Fruit fly (Drosophila melanogaster) whole organism, embryonic: ENCODE results near the gene CG3566.

Experiments used
- Adf1 ChIP-seq: fragments of 200-800 bp; sonication (Bioruptor generic); IDR thresholded peaks from 2 replicates; pipeline ENCODE4 v1.3.6; 2022; ENCODE audit warnings: missing biosample characterization, missing genetic modification characterization
- B-H1 ChIP-seq: fragments of 200-800 bp; sonication (Bioruptor generic); IDR thresholded peaks from 3 replicates; pipeline ENCODE4 v1.3.6; 2022; ENCODE audit warnings: missing biosample characterization, missing genetic modification characterization
- CG10366 ChIP-seq: fragments of 200-800 bp; sonication (Bioruptor generic); IDR thresholded peaks from 2 replicates; pipeline ENCODE4 v1.3.6; 2022; ENCODE audit warnings: missing biosample characterization, missing genetic modification characterization
- CG10565 ChIP-seq: fragments of 200-800 bp; sonication (Bioruptor generic); optimal IDR thresholded peaks from 3 replicates; lab custom pipeline; 2016; ENCODE audit warnings: missing biosample characterization, mild to moderate bottlenecking, missing genetic modification characterization
- CG10979 ChIP-seq: fragments of 200-800 bp; sonication (Bioruptor generic); optimal IDR thresholded peaks from 2 replicates; lab custom pipeline; 2018; ENCODE audit warnings: missing biosample characterization, mild to moderate bottlenecking, missing genetic modification characterization, moderate library complexity
- CG11093 ChIP-seq: fragments of 200-800 bp; sonication (Bioruptor generic); IDR thresholded peaks from 3 replicates; pipeline ENCODE4 v1.3.6; 2022; ENCODE audit warnings: missing biosample characterization, missing genetic modification characterization
- CG13123 ChIP-seq: fragments of 200-800 bp; sonication (Bioruptor generic); optimal IDR thresholded peaks from 2 replicates; lab custom pipeline; 2016; ENCODE audit warnings: missing biosample characterization, missing genetic modification characterization
- CG15479 ChIP-seq: fragments of 200-800 bp; sonication (Bioruptor generic); optimal IDR thresholded peaks from 3 replicates; lab custom pipeline; 2019; ENCODE audit warnings: missing biosample characterization, mild to moderate bottlenecking, missing genetic modification characterization, moderate library complexity
- CG17359 ChIP-seq: fragments of 200-800 bp; sonication (Bioruptor generic); optimal IDR thresholded peaks from 3 replicates; lab custom pipeline; 2018; ENCODE audit warnings: missing biosample characterization, mild to moderate bottlenecking, missing genetic modification characterization, moderate library complexity
- CG17802 ChIP-seq: fragments of 200-800 bp; sonication (Bioruptor generic); optimal IDR thresholded peaks from 2 replicates; lab custom pipeline; 2018; ENCODE audit warnings: missing biosample characterization, mild to moderate bottlenecking, missing genetic modification characterization, moderate library complexity
- CG1832 ChIP-seq: fragments of 200-800 bp; sonication (Bioruptor generic); optimal IDR thresholded peaks from 2 replicates; lab custom pipeline; 2017; ENCODE audit warnings: missing biosample characterization, mild to moderate bottlenecking, missing genetic modification characterization, inconsistent platforms
- CG18476 ChIP-seq: fragments of 200-800 bp; sonication (Bioruptor generic); optimal IDR thresholded peaks from 2 replicates; lab custom pipeline; 2016; ENCODE audit warnings: missing biosample characterization, mild to moderate bottlenecking, missing genetic modification characterization
- CG34224 ChIP-seq: fragments of 200-800 bp; sonication (Bioruptor generic); IDR thresholded peaks from 3 replicates; pipeline ENCODE4 v1.3.6; 2022; ENCODE audit warnings: missing biosample characterization, missing genetic modification characterization; ENCODE audit not compliant: partially characterized antibody
- CG43689 ChIP-seq: fragments of 200-800 bp; sonication (Bioruptor generic); IDR thresholded peaks from 2 replicates; pipeline ENCODE4 v1.3.6; 2022; ENCODE audit warnings: missing biosample characterization, missing genetic modification characterization
- CG6654 ChIP-seq: fragments of 200-800 bp; sonication (Bioruptor generic); optimal IDR thresholded peaks from 2 replicates; lab custom pipeline; 2017; ENCODE audit warnings: missing biosample characterization, mild to moderate bottlenecking, missing genetic modification characterization
- CG6791 ChIP-seq: fragments of 200-800 bp; sonication (Bioruptor generic); IDR thresholded peaks from 3 replicates; pipeline ENCODE4 v1.3.6; 2022; ENCODE audit warnings: missing biosample characterization, missing genetic modification characterization; ENCODE audit not compliant: partially characterized antibody
- CTCF ChIP-seq: fragments of 200-800 bp; sonication (Bioruptor generic); optimal IDR thresholded peaks from 2 replicates; lab custom pipeline; 2017; ENCODE audit warnings: missing biosample characterization, mild to moderate bottlenecking, missing genetic modification characterization, moderate library complexity
- Dref ChIP-seq: fragments of 200-800 bp; sonication (Bioruptor generic); IDR thresholded peaks from 2 replicates; pipeline ENCODE4 v1.3.6; 2022; ENCODE audit warnings: missing biosample characterization, missing genetic modification characterization
- Drgx ChIP-seq: fragments of 200-800 bp; sonication (Bioruptor generic); IDR thresholded peaks from 2 replicates; pipeline ENCODE4 v1.3.6; 2022; ENCODE audit warnings: missing biosample characterization, missing genetic modification characterization
- Ets97D ChIP-seq: fragments of 200-800 bp; sonication (Bioruptor generic); optimal IDR thresholded peaks from 3 replicates; lab custom pipeline; 2016; ENCODE audit warnings: missing biosample characterization, missing genetic modification characterization
- HLHmδ ChIP-seq: fragments of 200-800 bp; sonication (Bioruptor generic); optimal IDR thresholded peaks from 2 replicates; lab custom pipeline; 2018; ENCODE audit warnings: missing biosample characterization, mild to moderate bottlenecking, missing genetic modification characterization, moderate library complexity
- Hey ChIP-seq: fragments of 200-800 bp; sonication (Bioruptor generic); optimal IDR thresholded peaks from 3 replicates; lab custom pipeline; 2018; ENCODE audit warnings: missing biosample characterization, mild to moderate bottlenecking, missing genetic modification characterization
- Hr78 ChIP-seq, 2 experiments: fragments of 200-800 bp in 1 of 2; fragments of >200 bp in 1 of 2; sonication (Bioruptor generic) in 1 of 2; optimal IDR thresholded peaks; 2 replicates each; lab custom pipeline; 2017 to 2019; ENCODE audit warnings: missing biosample characterization in 2 of 2, missing genetic modification characterization in 2 of 2, mild to moderate bottlenecking in 1 of 2, moderate library complexity in 1 of 2
- Hsf ChIP-seq: fragments of 200-800 bp; sonication (Bioruptor generic); optimal IDR thresholded peaks from 3 replicates; lab custom pipeline; 2016; ENCODE audit warnings: missing biosample characterization, missing genetic modification characterization
- Kr ChIP-seq: fragments of 200-800 bp; sonication (Bioruptor generic); optimal IDR thresholded peaks from 2 replicates; lab custom pipeline; 2017; ENCODE audit warnings: missing biosample characterization, mild to moderate bottlenecking, missing genetic modification characterization
- Max ChIP-seq: fragments of 200-800 bp; sonication (Bioruptor generic); optimal IDR thresholded peaks from 2 replicates; lab custom pipeline; 2016; ENCODE audit warnings: missing biosample characterization, mild to moderate bottlenecking, missing genetic modification characterization
- Myb ChIP-seq: fragments of 200-800 bp; sonication (Bioruptor generic); optimal IDR thresholded peaks from 2 replicates; lab custom pipeline; 2016; ENCODE audit warnings: missing biosample characterization, missing genetic modification characterization
- NFAT ChIP-seq: fragments of 200-800 bp; sonication (Bioruptor generic); IDR thresholded peaks from 2 replicates; pipeline ENCODE4 v1.3.6; 2022; ENCODE audit warnings: missing biosample characterization, missing genetic modification characterization
- Optix ChIP-seq: fragments of 200-800 bp; sonication (Bioruptor generic); IDR thresholded peaks from 3 replicates; pipeline ENCODE4 v1.3.6; 2022; ENCODE audit warnings: missing biosample characterization, missing genetic modification characterization
- Pdp1 ChIP-seq, 2 experiments: fragments of 200-800 bp; sonication (Bioruptor generic); optimal IDR thresholded peaks; 3 replicates each; lab custom pipeline; 2016; ENCODE audit warnings: missing biosample characterization in 2 of 2, missing genetic modification characterization in 2 of 2, mild to moderate bottlenecking in 1 of 2, moderate library complexity in 1 of 2
- Poxn ChIP-seq: fragments of 200-800 bp; sonication (Bioruptor generic); IDR thresholded peaks from 2 replicates; pipeline ENCODE4 v1.3.6; 2022; ENCODE audit warnings: missing biosample characterization, missing genetic modification characterization
- chif ChIP-seq, 2 experiments: fragments of 200-800 bp; sonication (Bioruptor generic); optimal IDR thresholded peaks; 3 replicates each; lab custom pipeline; 2016; ENCODE audit warnings: missing biosample characterization in 2 of 2, missing genetic modification characterization in 2 of 2
- corto ChIP-seq: fragments of 200-800 bp; sonication (Bioruptor generic); optimal IDR thresholded peaks from 2 replicates; lab custom pipeline; 2016; ENCODE audit warnings: missing biosample characterization, mild to moderate bottlenecking, missing genetic modification characterization, moderate library complexity
- crc ChIP-seq: fragments of 200-800 bp; sonication (Bioruptor generic); optimal IDR thresholded peaks from 2 replicates; lab custom pipeline; 2016; ENCODE audit warnings: missing biosample characterization, missing genetic modification characterization
- dysf ChIP-seq: fragments of 200-800 bp; sonication (Bioruptor generic); IDR thresholded peaks from 3 replicates; pipeline ENCODE4 v1.3.6; 2022; ENCODE audit warnings: missing biosample characterization, missing genetic modification characterization
- exex ChIP-seq: fragments of 200-800 bp; sonication (Bioruptor generic); optimal IDR thresholded peaks from 4 replicates; lab custom pipeline; 2018; ENCODE audit warnings: missing biosample characterization, mild to moderate bottlenecking, missing genetic modification characterization, moderate library complexity
- her ChIP-seq: fragments of 200-800 bp; sonication (Bioruptor generic); optimal IDR thresholded peaks from 2 replicates; lab custom pipeline; 2016; ENCODE audit warnings: missing biosample characterization, missing genetic modification characterization
- lilli ChIP-seq: fragments of 200-800 bp; sonication (Bioruptor generic); optimal IDR thresholded peaks from 3 replicates; lab custom pipeline; 2016; ENCODE audit warnings: missing biosample characterization, missing genetic modification characterization
- luna ChIP-seq: fragments of 200-800 bp; sonication (Bioruptor generic); optimal IDR thresholded peaks from 2 replicates; lab custom pipeline; 2016; ENCODE audit warnings: missing biosample characterization, missing genetic modification characterization
- mam ChIP-seq: fragments of 200-800 bp; sonication (Bioruptor generic); optimal IDR thresholded peaks from 3 replicates; lab custom pipeline; 2016; ENCODE audit warnings: missing biosample characterization, missing genetic modification characterization
- mld ChIP-seq: fragments of 200-800 bp; sonication (Bioruptor generic); IDR thresholded peaks from 3 replicates; pipeline ENCODE4 v1.3.6; 2022; ENCODE audit warnings: missing biosample characterization, missing genetic modification characterization; ENCODE audit not compliant: partially characterized antibody
- nerfin-1 ChIP-seq: fragments of 200-800 bp; sonication (Bioruptor generic); optimal IDR thresholded peaks from 3 replicates; lab custom pipeline; 2019; ENCODE audit warnings: missing biosample characterization, mild to moderate bottlenecking, missing genetic modification characterization, moderate library complexity
- org-1 ChIP-seq: fragments of 200-800 bp; sonication (Bioruptor generic); optimal IDR thresholded peaks from 2 replicates; lab custom pipeline; 2017; ENCODE audit warnings: missing biosample characterization, missing genetic modification characterization
- pzg ChIP-seq: fragments of 200-800 bp; sonication (Bioruptor generic); optimal IDR thresholded peaks from 3 replicates; lab custom pipeline; 2018; ENCODE audit warnings: missing biosample characterization, mild to moderate bottlenecking, missing genetic modification characterization, moderate library complexity
- sens-2 ChIP-seq: fragments of 200-800 bp; sonication (Bioruptor generic); IDR thresholded peaks from 2 replicates; pipeline ENCODE4 v1.3.6; 2022; ENCODE audit warnings: missing biosample characterization, missing genetic modification characterization
- sim ChIP-seq: fragments of 200-800 bp; sonication (Bioruptor generic); IDR thresholded peaks from 2 replicates; pipeline ENCODE4 v1.3.6; 2022; ENCODE audit warnings: missing biosample characterization, missing genetic modification characterization
- sob ChIP-seq: fragments of 200-800 bp; sonication (Bioruptor generic); IDR thresholded peaks from 2 replicates; pipeline ENCODE4 v1.3.6; 2022; ENCODE audit warnings: missing biosample characterization, missing genetic modification characterization
- tio ChIP-seq: fragments of 200-800 bp; sonication (Bioruptor generic); optimal IDR thresholded peaks from 2 replicates; lab custom pipeline; 2017; ENCODE audit warnings: missing biosample characterization, missing genetic modification characterization, inconsistent platforms
- trem ChIP-seq: fragments of 200-800 bp; optimal IDR thresholded peaks from 3 replicates; lab custom pipeline; 2019; ENCODE audit warnings: missing biosample characterization, mild to moderate bottlenecking, missing genetic modification characterization, moderate library complexity
- tx ChIP-seq: fragments of 200-800 bp; sonication (Bioruptor generic); optimal IDR thresholded peaks from 2 replicates; lab custom pipeline; 2016; ENCODE audit warnings: missing biosample characterization, missing genetic modification characterization

CG3566 gene

dm6 chrX:6263614-6264130 is 12.9 kb downstream of the CG3566 start (continued):
- TF ChIP-seq crc (peak; percentile 43), tx (no peak), pzg (GFP tag; lab: Kevin White, UChicago) (no peak), CG17359 (peak; percentile 75), Optix (GFP tag; lab: Robert Waterston, UW) (no peak; the same call in 2 of the 3 replicates), CG10979 (tag; lab: Kevin White, UChicago) (peak; percentile 69), Poxn (0 out of 2 replicates have a peak, but pooled peaks have one; percentile 15), HLHmδ (GFP tag; lab: Kevin White, UChicago) (no peak), CG43689 (0 out of 2 replicates have a peak, but pooled peaks have one; percentile 20), NFAT (no peak), Max (peak; percentile 55), org-1 (GFP tag; lab: Kevin White, UChicago) (peak; percentile 79), corto (GFP tag; lab: Kevin White, UChicago) (no peak), Hsf (GFP tag; lab: Kevin White, UChicago) (peak; percentile 54), sens-2 (GFP tag; lab: Robert Waterston, UW) (0 out of 2 replicates have a peak, but pooled peaks have one; percentile 27), CG6654 (GFP tag; lab: Kevin White, UChicago) (peak; percentile 59), CG10565 (GFP tag; lab: Kevin White, UChicago) (peak; percentile 11), CG34224 (no peak), her (GFP tag; lab: Kevin White, UChicago) (no peak), B-H1 (peak; percentile 39; the same call in 1 of the 3 replicates), CG6791 (GFP tag; lab: Robert Waterston, UW) (no peak), CTCF (peak; percentile 14), Pdp1 (GFP tag; optimal IDR thresholded peaks at IDR 0.05; lab: Kevin White, UChicago) (peak; percentile 47 to 56), chif (GFP tag; optimal IDR thresholded peaks at IDR 0.05; lab: Kevin White, UChicago) (peak; percentile 22 to 52), Hr78 (GFP tag; optimal IDR thresholded peaks at IDR 0.05; lab: Kevin White, UChicago) (peak in 1 of 2 experiments; percentile 64), Ets97D (GFP tag; lab: Kevin White, UChicago) (peak; percentile 12), Dref (GFP tag; lab: Robert Waterston, UW) (no peak), Kr (no peak), nerfin-1 (tag; lab: Kevin White, UChicago) (peak; percentile 72), CG18476 (peak; percentile 79), Drgx (GFP tag; lab: Robert Waterston, UW) (peak; percentile 52; the same call in 1 of the 2 replicates), Myb (GFP tag; lab: Kevin White, UChicago) (no peak), CG17802 (tag; lab: Kevin White, UChicago) (no peak), mam (GFP tag; lab: Kevin White, UChicago) (peak; percentile 60), luna (GFP tag; lab: Kevin White, UChicago) (no peak), dysf (GFP tag; lab: Robert Waterston, UW) (peak; percentile 85), tio (GFP tag; lab: Kevin White, UChicago) (no peak), CG13123 (GFP tag; lab: Kevin White, UChicago) (no peak), CG11093 (GFP tag; lab: Robert Waterston, UW) (peak; percentile 58; the same call in 1 of the 3 replicates), Adf1 (GFP tag; lab: Robert Waterston, UW) (peak; percentile 11; the same call in 1 of the 2 replicates), sob (GFP tag; lab: Robert Waterston, UW) (peak; percentile 64), CG10366 (no peak; the same call in 1 of the 2 replicates), CG1832 (GFP tag; lab: Kevin White, UChicago) (no peak), sim (GFP tag; lab: Robert Waterston, UW) (no peak), mld (no peak), CG15479 (GFP tag; lab: Kevin White, UChicago) (no peak), Hey (peak; percentile 18), exex (peak; percentile 87), trem (tag; lab: Kevin White, UChicago) (peak; percentile 22), lilli (GFP tag; lab: Kevin White, UChicago) (peak; percentile 75)
